Worm (Caenorhabditis elegans): ENCODE data around the gene nas-20.

- TF ChIP-seq die-1 (tag; optimal IDR thresholded peaks at IDR 0.05) (no peak), pha-4 (tag; optimal IDR thresholded peaks at IDR 0.05) (no peak), lin-40 (tag; optimal IDR thresholded peaks at IDR 0.05) (no peak), sea-2 (GFP tag; IDR thresholded peaks at IDR 0.05) (no peak), rec-8 (tag; optimal IDR thresholded peaks at IDR 0.05) (no peak), nfya-1 (tag; optimal IDR thresholded peaks at IDR 0.05; ENCODE audit: borderline replicate concordance, insufficient read depth) (no peak), rcor-1 (GFP tag; IDR thresholded peaks at IDR 0.05) (no peak), ceh-79 (tag; optimal IDR thresholded peaks at IDR 0.05) (no peak), hlh-12 (tag; optimal IDR thresholded peaks at IDR 0.05) (no peak), F23B12.7 (tag; optimal IDR thresholded peaks at IDR 0.05; ENCODE audit: insufficient read depth) (no peak), F33H1.4 (GFP tag; IDR thresholded peaks at IDR 0.05) (no peak)
Observed at ce11 chrV:11506347-11506746, 34.2 kb upstream of the nas-20 start.
